Worm (Caenorhabditis elegans): ENCODE measurements around the gene C14A11.9.

C14A11.9 gene

ce11 chrX:2809611-2810010 is at the start of gene C14A11.9:
Gene C14A11.9, minus strand, starts transcription at chrX:2809637.
- TF ChIP-seq hlh-1 (tag; optimal IDR thresholded peaks at IDR 0.05) (peak; percentile 40), sptf-1 (tag; optimal IDR thresholded peaks at IDR 0.05) (peak; percentile 85), lsy-2 (tag; optimal IDR thresholded peaks at IDR 0.05) (peak; percentile 76), sem-2 (GFP tag; optimal IDR thresholded peaks at IDR 0.05) (no peak), unc-120 (tag; optimal IDR thresholded peaks at IDR 0.05; ENCODE audit: poor library complexity, severe bottlenecking) (peak; percentile 75), nhr-28 (tag; optimal IDR thresholded peaks at IDR 0.05) (no peak), lin-32 (GFP tag; optimal IDR thresholded peaks at IDR 0.05) (peak; percentile 45), lin-13 (tag; optimal IDR thresholded peaks at IDR 0.05) (peak; percentile 79), bed-3 (GFP tag; optimal IDR thresholded peaks at IDR 0.05) (peak; percentile 10), unc-62 (GFP tag; optimal IDR thresholded peaks at IDR 0.05) (peak; percentile 21), ceh-39 (tag; optimal IDR thresholded peaks at IDR 0.05) (no peak), nhr-12 (tag; optimal IDR thresholded peaks at IDR 0.05) (no peak), ztf-11 (tag; optimal IDR thresholded peaks at IDR 0.05) (no peak), mls-2 (tag; optimal IDR thresholded peaks at IDR 0.05) (peak; percentile 86), ces-1 (GFP tag; optimal IDR thresholded peaks at IDR 0.05) (peak; percentile 56), ceh-83 (GFP tag; optimal IDR thresholded peaks at IDR 0.05) (peak; percentile 61), nhr-76 (tag; optimal IDR thresholded peaks at IDR 0.05) (no peak), ham-2 (GFP tag; optimal IDR thresholded peaks at IDR 0.05) (peak; percentile 50), pha-4 (tag; optimal IDR thresholded peaks at IDR 0.05) (peak; percentile 72), flh-1 (GFP tag; optimal IDR thresholded peaks at IDR 0.05) (no peak), nhr-2 (tag; optimal IDR thresholded peaks at IDR 0.05) (no peak), unc-39 (tag; optimal IDR thresholded peaks at IDR 0.05) (no peak), nhr-237 (tag; optimal IDR thresholded peaks at IDR 0.05) (peak; percentile 77), snpc-4 (tag; optimal IDR thresholded peaks at IDR 0.05) (no peak), tbx-8 (GFP tag; optimal IDR thresholded peaks at IDR 0.05) (peak; percentile 42), mab-5 (tag; optimal IDR thresholded peaks at IDR 0.05) (no peak), cnd-1 (tag; optimal IDR thresholded peaks at IDR 0.05) (peak; percentile 65), drap-1 (GFP tag; optimal IDR thresholded peaks at IDR 0.05) (peak; percentile 74), elt-1 (tag; optimal IDR thresholded peaks at IDR 0.05; ENCODE audit: borderline replicate concordance, insufficient read depth) (no peak), blmp-1 (tag; optimal IDR thresholded peaks at IDR 0.05) (no peak), elt-3 (tag; optimal IDR thresholded peaks at IDR 0.05) (no peak), zip-8 (tag; optimal IDR thresholded peaks at IDR 0.05) (no peak), M03D4.4 (tag; optimal IDR thresholded peaks at IDR 0.05) (peak; percentile 79), ceh-43 (GFP tag; optimal IDR thresholded peaks at IDR 0.05) (peak; percentile 57), mep-1 (tag; optimal IDR thresholded peaks at IDR 0.05) (peak; percentile 92)

- TF ChIP-seq nhr-12 (tag; optimal IDR thresholded peaks at IDR 0.05): no peak
- no peak for TF ChIP-seq blmp-1 (tag; optimal IDR thresholded peaks at IDR 0.05)
- no peak for TF ChIP-seq unc-120 (tag; optimal IDR thresholded peaks at IDR 0.05; ENCODE audit: poor library complexity, severe bottlenecking)
- TF ChIP-seq cnd-1 (tag; optimal IDR thresholded peaks at IDR 0.05): no peak
- no peak for TF ChIP-seq mab-5 (tag; optimal IDR thresholded peaks at IDR 0.05)
- no peak for TF ChIP-seq elt-3 (tag; optimal IDR thresholded peaks at IDR 0.05)
- TF ChIP-seq sem-2 (GFP tag; optimal IDR thresholded peaks at IDR 0.05): no peak
- no peak for TF ChIP-seq drap-1 (GFP tag; optimal IDR thresholded peaks at IDR 0.05)
- TF ChIP-seq flh-1 (GFP tag; optimal IDR thresholded peaks at IDR 0.05): no peak
- no peak for TF ChIP-seq ztf-11 (tag; optimal IDR thresholded peaks at IDR 0.05)
- TF ChIP-seq nhr-237 (tag; optimal IDR thresholded peaks at IDR 0.05): no peak
- no peak for TF ChIP-seq tbx-8 (GFP tag; optimal IDR thresholded peaks at IDR 0.05)
These were observed 48.9 kb upstream of the C14A11.9 start for ce11 chrX:2858380-2858779.

- TF ChIP-seq unc-120 (tag; optimal IDR thresholded peaks at IDR 0.05; ENCODE audit: poor library complexity, severe bottlenecking) (no peak), cnd-1 (tag; optimal IDR thresholded peaks at IDR 0.05) (no peak), drap-1 (GFP tag; optimal IDR thresholded peaks at IDR 0.05) (no peak), pha-4 (tag; optimal IDR thresholded peaks at IDR 0.05) (no peak), ceh-39 (tag; optimal IDR thresholded peaks at IDR 0.05) (peak; percentile 78), elt-3 (tag; optimal IDR thresholded peaks at IDR 0.05) (no peak), blmp-1 (tag; optimal IDR thresholded peaks at IDR 0.05) (no peak), nhr-237 (tag; optimal IDR thresholded peaks at IDR 0.05) (no peak), mab-5 (tag; optimal IDR thresholded peaks at IDR 0.05) (no peak)
These were observed 47.8 kb upstream of the C14A11.9 start, which contains the start of gene tra-4 for ce11 chrX:2857070-2857825. Gene tra-4, minus strand, starts transcription at chrX:2857603.

Data from whole organism, mixed stage, embryonic.